Worm (Caenorhabditis elegans): Measurements from ENCODE around the gene C06H5.14.
"Not testable (repeated sequence)": the region's sequence is repeated elsewhere in the genome, so short reads cannot be mapped to it uniquely, and the experiment has no call there.

DNA sequence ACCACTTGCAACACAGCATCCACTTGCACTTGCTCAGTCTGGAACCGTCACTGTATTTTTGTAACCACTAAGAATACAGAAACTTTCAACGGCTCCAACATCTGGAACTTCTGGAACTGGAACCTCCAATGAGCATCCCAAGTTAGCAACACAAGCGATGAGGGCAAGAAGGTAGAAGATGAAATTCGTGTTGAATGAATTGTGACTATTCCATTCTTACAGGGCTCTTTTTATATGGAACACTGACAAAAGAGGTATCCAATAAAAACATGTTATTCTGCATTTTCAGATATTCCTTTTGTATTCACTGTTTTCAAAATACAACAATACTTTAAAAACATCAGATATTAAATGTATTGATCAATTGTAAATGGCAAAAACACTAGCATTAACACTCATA is 10.0 kb upstream of the C06H5.14 start, which contains the start of gene C06H5.11:
- TF ChIP-seq ceh-9 (tag; optimal IDR thresholded peaks at IDR 0.05); ceh-19 (GFP tag; optimal IDR thresholded peaks at IDR 0.05); ama-1 (optimal IDR thresholded peaks at IDR 0.05): not testable (repeated sequence)

Data from whole organism, late embryonic.